Worm (Caenorhabditis elegans) whole organism, L4 larva: Measurements from ENCODE around the gene srw-112.

Experiments
- F49E8.2 ChIP-seq: sonication (generic microtip); optimal IDR thresholded peaks from 2 replicates; lab custom pipeline; 2016; ENCODE audit warnings: missing compliant biosample characterization, mild to moderate bottlenecking, missing genetic modification characterization, borderline replicate concordance
- fkh-10 ChIP-seq: fragments of 150-350 bp; optimal IDR thresholded peaks from 2 replicates; lab custom pipeline; 2014; ENCODE audit warnings: missing biosample characterization, missing genetic modification reagents, missing genetic modification characterization
- lsy-2 ChIP-seq, 2 experiments: fragments of 150-350 bp in 1 of 2; sonication (generic microtip) in 1 of 2; optimal IDR thresholded peaks; 2 replicates each; lab custom pipeline; 2014 to 2017; ENCODE audit warnings: missing biosample characterization in 2 of 2, missing genetic modification characterization in 2 of 2
- nhr-76 ChIP-seq: fragments of 150-350 bp; optimal IDR thresholded peaks from 2 replicates; lab custom pipeline; 2014; ENCODE audit warnings: missing biosample characterization, missing genetic modification characterization
- pha-4 ChIP-seq, 2 experiments: fragments of 150-350 bp in 1 of 2; fragments of 200-800 bp in 1 of 2; sonication (Bioruptor generic) in 1 of 2; IDR thresholded peaks in 1 of 2; optimal IDR thresholded peaks in 1 of 2; 2 replicates each; pipeline versions ENCODE4 v1.3.6 to Lab custom; 2014 to 2022; ENCODE audit warnings: missing genetic modification characterization in 2 of 2, missing genetic modification reagents in 2 of 2, missing biosample characterization in 1 of 2, missing compliant biosample characterization in 1 of 2
- pqm-1 ChIP-seq: sonication (generic microtip); optimal IDR thresholded peaks from 2 replicates; lab custom pipeline; 2017; ENCODE audit warnings: missing biosample characterization, missing genetic modification characterization
- snpc-4 ChIP-seq: fragments of 150-350 bp; optimal IDR thresholded peaks from 2 replicates; lab custom pipeline; 2014; ENCODE audit warnings: missing biosample characterization, missing genetic modification characterization
- ztf-11 ChIP-seq: fragments of 150-350 bp; optimal IDR thresholded peaks from 2 replicates; lab custom pipeline; 2014; ENCODE audit warnings: missing biosample characterization, missing genetic modification characterization

DNA sequence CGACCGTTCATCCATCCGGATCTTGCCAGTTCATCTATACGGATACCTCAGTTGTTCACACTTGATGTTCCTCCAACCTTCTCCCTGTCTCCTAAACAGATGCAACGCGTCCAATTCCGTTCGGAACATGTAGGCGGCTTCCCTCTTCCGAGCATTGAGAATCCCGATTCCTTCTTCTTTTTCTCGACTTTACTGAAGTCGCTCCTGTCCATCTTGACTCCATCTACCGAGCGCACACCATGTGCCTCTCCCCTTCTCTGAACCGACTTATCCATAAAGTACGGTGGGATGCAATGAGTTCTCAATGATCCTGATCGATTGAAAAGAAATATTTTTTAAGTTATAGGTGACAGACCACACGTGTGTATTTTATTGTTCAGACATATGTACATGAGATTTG is 13.8 kb downstream of the srw-112 start:
- no peak for TF ChIP-seq nhr-76 (tag; lab: Kevin White, UChicago)
- TF ChIP-seq fkh-10 (GFP tag; lab: Kevin White, UChicago), result no peak
- TF ChIP-seq snpc-4 (tag; lab: Kevin White, UChicago), result no peak
- no peak for TF ChIP-seq ztf-11 (tag; lab: Kevin White, UChicago)
- TF ChIP-seq pha-4 (GFP tag; IDR thresholded peaks at IDR 0.05; lab: Robert Waterston, UW), result no peak
- TF ChIP-seq pha-4 (tag; optimal IDR thresholded peaks at IDR 0.05; lab: Kevin White, UChicago), result no peak
- no peak for TF ChIP-seq pqm-1 (tag; lab: Kevin White, UChicago)
- no peak for TF ChIP-seq lsy-2 (tag; optimal IDR thresholded peaks at IDR 0.05; lab: Kevin White, UChicago)
- no peak for TF ChIP-seq F49E8.2
